Worm (Caenorhabditis elegans) whole organism, L4/young adult: ENCODE measurements around the gene nhr-67.

Source experiments
- W03F9.2 ChIP-seq: fragments of 150-350 bp; optimal IDR thresholded peaks from 2 replicates; lab custom pipeline; 2014; ENCODE audit warnings: missing biosample characterization, missing genetic modification characterization
- dao-5 ChIP-seq: sonication (generic microtip); optimal IDR thresholded peaks from 2 replicates; lab custom pipeline; 2016; ENCODE audit warnings: missing genotype, missing genetic modification characterization, moderate library complexity, missing compliant biosample characterization
- him-1 ChIP-seq: sonication (generic microtip); optimal IDR thresholded peaks from 2 replicates; lab custom pipeline; 2016; ENCODE audit warnings: missing genotype, missing genetic modification reagents, missing genetic modification characterization, missing compliant biosample characterization

- no peak for TF ChIP-seq him-1 (tag; lab: Kevin White, UChicago)
- no peak for TF ChIP-seq W03F9.2 (tag; lab: Kevin White, UChicago)
- no peak for TF ChIP-seq dao-5 (tag; lab: Kevin White, UChicago)
Observed at ce11 chrIV:11223878-11224277, 54.3 kb downstream of the nhr-67 start, which contains the start of gene C29F4.3.
